Fruit fly (Drosophila melanogaster): ENCODE results near the gene mRpL14.
A peak's percentile ranks its signal among the peaks of the same experiment; 100 is the strongest.

dm6 chrX:2323661-2324293 lies 20.7 kb downstream of the mRpL14 start:
- no peak for TF ChIP-seq Dfd (GFP tag; optimal IDR thresholded peaks at IDR 0.05)
- no peak for TF ChIP-seq tai (GFP tag; optimal IDR thresholded peaks at IDR 0.05)
- peak; percentile 20 for TF ChIP-seq psq (GFP tag; optimal IDR thresholded peaks at IDR 0.05)
- no peak for TF ChIP-seq pan (optimal IDR thresholded peaks at IDR 0.05)
- no peak for TF ChIP-seq lola (GFP tag; optimal IDR thresholded peaks at IDR 0.05)
- TF ChIP-seq foxo (GFP tag; optimal IDR thresholded peaks at IDR 0.05), result peak in 1 of 2 experiments; percentile 5
- no peak for TF ChIP-seq ey (GFP tag; optimal IDR thresholded peaks at IDR 0.05)
- TF ChIP-seq Hr78 (GFP tag; optimal IDR thresholded peaks at IDR 0.05), result no peak
- no peak for TF ChIP-seq fru (GFP tag; optimal IDR thresholded peaks at IDR 0.05)
- TF ChIP-seq Sp1 (GFP tag; optimal IDR thresholded peaks at IDR 0.05), result no peak
- no peak for TF ChIP-seq h (GFP tag; optimal IDR thresholded peaks at IDR 0.05)
- TF ChIP-seq rgr (GFP tag; optimal IDR thresholded peaks at IDR 0.05), result no peak

All from whole organism, wandering third instar larva.